Fruit fly (Drosophila melanogaster): ENCODE data around the gene wac.

DNA sequence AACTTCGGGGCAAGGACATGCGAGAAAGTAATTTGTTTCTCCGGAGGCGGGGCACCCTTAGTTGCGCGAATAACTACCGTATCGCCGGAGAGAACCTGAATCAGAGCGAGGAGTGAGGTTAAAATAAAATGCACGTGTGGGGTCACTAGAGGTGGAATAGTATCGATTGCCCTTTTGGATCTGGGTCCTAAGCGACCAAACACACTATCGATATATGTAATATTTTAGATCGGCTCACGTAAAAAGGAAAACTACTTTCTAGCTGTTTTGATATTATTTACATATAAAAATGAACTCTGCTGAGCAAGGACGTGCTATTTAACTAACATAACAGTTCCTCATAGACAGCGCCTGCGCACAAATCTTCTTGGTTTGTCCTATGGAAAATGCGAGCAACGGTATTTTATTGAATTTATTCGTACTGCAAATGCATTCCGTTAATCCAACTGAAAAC lies 4.8 kb downstream of the wac start:
- TF ChIP-seq Blimp-1 (GFP tag; optimal IDR thresholded peaks at IDR 0.05), result no peak
- no peak for TF ChIP-seq CG11294 (GFP tag; IDR thresholded peaks at IDR 0.05)
- no peak for TF ChIP-seq CG16779 (tag; optimal IDR thresholded peaks at IDR 0.05)
